Worm (Caenorhabditis elegans): ENCODE measurements around the gene K04C2.7.
A peak's percentile ranks its signal among the peaks of the same experiment; 100 is the strongest.

Gene K04C2.7

ce11 chrIII:6929558-6930167 lies 48.8 kb downstream of the K04C2.7 start, which contains the start of gene inf-1 (continued):
- TF ChIP-seq ceh-82 (tag; optimal IDR thresholded peaks at IDR 0.05) (no peak), R02D3.7 (tag; optimal IDR thresholded peaks at IDR 0.05) (no peak)

- TF ChIP-seq spr-1 (tag; optimal IDR thresholded peaks at IDR 0.05): no peak
- peak; percentile 47 for TF ChIP-seq ama-1 (optimal IDR thresholded peaks at IDR 0.05)
- peak; percentile 51; the same call in 1 of the 2 replicates for TF ChIP-seq snpc-1.2 (GFP tag; IDR thresholded peaks at IDR 0.05)
- peak; percentile 46; the same call in 1 of the 2 replicates for TF ChIP-seq Y48G9A.11 (GFP tag; IDR thresholded peaks at IDR 0.05)
- peak; percentile 36 for TF ChIP-seq mes-2 (tag; optimal IDR thresholded peaks at IDR 0.05; ENCODE audit: poor library complexity, severe bottlenecking)
- peak; percentile 34 for TF ChIP-seq F49E8.2 (tag; optimal IDR thresholded peaks at IDR 0.05; ENCODE audit: borderline replicate concordance)
- TF ChIP-seq aly-2 (tag; optimal IDR thresholded peaks at IDR 0.05): no peak
- TF ChIP-seq spr-3 (GFP tag; optimal IDR thresholded peaks at IDR 0.05): no peak
- TF ChIP-seq Y105C5A.15 (GFP tag; IDR thresholded peaks at IDR 0.05): 0 out of 2 replicates have a peak, but pooled peaks have one; percentile 9
- peak; percentile 54; the same call in 1 of the 2 replicates for TF ChIP-seq pha-4 (GFP tag; IDR thresholded peaks at IDR 0.05)
- no peak for TF ChIP-seq pha-4 (tag; optimal IDR thresholded peaks at IDR 0.05)
- TF ChIP-seq T26A8.4 (GFP tag; IDR thresholded peaks at IDR 0.05): peak; percentile 40; the same call in 1 of the 2 replicates
- 0 out of 4 replicates have a peak, but pooled peaks of 1 of the 2 experiments have one; percentile 10 for TF ChIP-seq madf-5 (GFP tag; IDR thresholded peaks at IDR 0.05)
- TF ChIP-seq lin-38 (GFP tag; IDR thresholded peaks at IDR 0.05): peak; percentile 58
- TF ChIP-seq duxl-1 (tag; optimal IDR thresholded peaks at IDR 0.05; ENCODE audit: poor library complexity): peak; percentile 8
- TF ChIP-seq hlh-30 (tag; optimal IDR thresholded peaks at IDR 0.05; ENCODE audit: insufficient read depth): no peak
Measured at ce11 chrIII:6931896-6932295, 51.0 kb downstream of the K04C2.7 start, which contains the start of gene byn-1. byn-1 (plus strand) TSS chrIII:6932001.
